Fruit fly (Drosophila melanogaster) whole organism, adult: Measurements from ENCODE around the gene ND-15.
A peak's percentile ranks its signal among the peaks of the same experiment; 100 is the strongest.

Experiments used
- CG11617 ChIP-seq: fragments of 200-800 bp; sonication (Bioruptor generic); optimal IDR thresholded peaks from 2 replicates; lab custom pipeline; 2017; ENCODE audit warnings: mild to moderate bottlenecking, missing biosample characterization, missing genetic modification reagents, missing genetic modification characterization
- CG12768 ChIP-seq: fragments of 200-800 bp; sonication (Bioruptor generic); optimal IDR thresholded peaks from 2 replicates; lab custom pipeline; 2017; ENCODE audit warnings: missing biosample characterization, missing genetic modification characterization, mild to moderate bottlenecking, moderate library complexity, missing genetic modification reagents
- CG14711 ChIP-seq: fragments of 200-800 bp; sonication (Bioruptor generic); optimal IDR thresholded peaks from 2 replicates; lab custom pipeline; 2018; ENCODE audit warnings: missing biosample characterization, mild to moderate bottlenecking, missing genetic modification characterization, moderate library complexity
- CG1620 ChIP-seq: fragments of 200-800 bp; sonication (Bioruptor generic); optimal IDR thresholded peaks from 2 replicates; lab custom pipeline; 2016; ENCODE audit warnings: missing biosample characterization, missing genetic modification characterization
- CG33017 ChIP-seq: fragments of 200-800 bp; sonication (Bioruptor generic); optimal IDR thresholded peaks from 2 replicates; lab custom pipeline; 2018; ENCODE audit warnings: missing biosample characterization, mild to moderate bottlenecking, missing genetic modification characterization, moderate library complexity
- CG5204 ChIP-seq: fragments of 200-800 bp; sonication (Bioruptor generic); optimal IDR thresholded peaks from 2 replicates; lab custom pipeline; 2016; ENCODE audit warnings: missing biosample characterization, missing genetic modification characterization
- CG7045 ChIP-seq: fragments of 200-800 bp; sonication (Bioruptor generic); optimal IDR thresholded peaks from 2 replicates; lab custom pipeline; 2017; ENCODE audit warnings: missing biosample characterization, mild to moderate bottlenecking, missing genetic modification characterization
- CG7101 ChIP-seq: fragments of 200-800 bp; sonication (Bioruptor generic); optimal IDR thresholded peaks from 2 replicates; lab custom pipeline; 2018; ENCODE audit warnings: missing biosample characterization, mild to moderate bottlenecking, missing genetic modification characterization, moderate library complexity
- Clk ChIP-seq: fragments of 200-800 bp; sonication (Bioruptor generic); optimal IDR thresholded peaks from 2 replicates; lab custom pipeline; 2017; ENCODE audit warnings: missing biosample characterization, missing genetic modification characterization
- Crg-1 ChIP-seq: fragments of 200-800 bp; sonication (Bioruptor generic); optimal IDR thresholded peaks from 2 replicates; lab custom pipeline; 2016; ENCODE audit warnings: missing biosample characterization, missing genetic modification characterization
- Hr96 ChIP-seq: fragments of 200-800 bp; sonication (Bioruptor generic); optimal IDR thresholded peaks from 2 replicates; lab custom pipeline; 2016; ENCODE audit warnings: missing biosample characterization, missing genetic modification characterization
- Mnt ChIP-seq: fragments of 200-800 bp; sonication (Bioruptor generic); optimal IDR thresholded peaks from 2 replicates; lab custom pipeline; 2016; ENCODE audit warnings: missing biosample characterization, mild to moderate bottlenecking, missing genetic modification characterization
- bab1 ChIP-seq: fragments of 200-800 bp; sonication (Bioruptor generic); optimal IDR thresholded peaks from 3 replicates; lab custom pipeline; 2019; ENCODE audit warnings: missing biosample characterization, mild to moderate bottlenecking, missing genetic modification characterization, moderate library complexity
- cic ChIP-seq: fragments of 200-800 bp; sonication (Bioruptor generic); optimal IDR thresholded peaks from 2 replicates; lab custom pipeline; 2017; ENCODE audit warnings: missing biosample characterization, mild to moderate bottlenecking, missing genetic modification characterization, moderate library complexity
- cnc ChIP-seq, 2 experiments: fragments of >200 bp; optimal IDR thresholded peaks; 2 replicates each; lab custom pipeline; 2017
- kay ChIP-seq: fragments of 200-800 bp; sonication (Bioruptor generic); peaks from one replicate; lab custom pipeline; 2016; ENCODE audit warnings: missing biosample characterization, missing genetic modification characterization, borderline replicate concordance
- ovo ChIP-seq: fragments of 200-800 bp; sonication (Bioruptor generic); optimal IDR thresholded peaks from 2 replicates; lab custom pipeline; 2016; ENCODE audit warnings: missing biosample characterization, missing genetic modification characterization
- pad ChIP-seq: fragments of 200-800 bp; sonication (Bioruptor generic); optimal IDR thresholded peaks from 3 replicates; lab custom pipeline; 2017; ENCODE audit warnings: missing biosample characterization, missing genetic modification characterization, mild to moderate bottlenecking, moderate library complexity, missing genetic modification reagents
- tj ChIP-seq: fragments of 200-800 bp; sonication (Bioruptor generic); optimal IDR thresholded peaks from 3 replicates; lab custom pipeline; 2017; ENCODE audit warnings: missing biosample characterization, mild to moderate bottlenecking, missing genetic modification characterization, moderate library complexity
- toe ChIP-seq: fragments of 200-800 bp; sonication (Bioruptor generic); optimal IDR thresholded peaks from 2 replicates; lab custom pipeline; 2016; ENCODE audit warnings: missing biosample characterization, missing genetic modification characterization

The ND-15 gene

dm6 chr2L:146503-146902, 32.0 kb downstream of the ND-15 start:
- TF ChIP-seq ovo, result no peak
- no peak for TF ChIP-seq CG11617 (GFP tag; lab: Kevin White, UChicago)
- TF ChIP-seq Crg-1, result no peak
- no peak for TF ChIP-seq bab1 (GFP tag; lab: Kevin White, UChicago)
- TF ChIP-seq toe (GFP tag; lab: Kevin White, UChicago), result no peak
- no peak for TF ChIP-seq Mnt
- no peak for TF ChIP-seq CG12768 (GFP tag; lab: Kevin White, UChicago)
- TF ChIP-seq CG7101 (tag; lab: Kevin White, UChicago), result no peak

- TF ChIP-seq Mnt, result no peak
- TF ChIP-seq cic (GFP tag; lab: Kevin White, UChicago), result no peak
Observed at dm6 chr2L:153142-153541, 38.6 kb downstream of the ND-15 start, which contains the start of gene CG42399. Gene CG42399, minus strand, starts transcription at chr2L:153300.

dm6 chr2L:155215-155712, 40.7 kb downstream of the ND-15 start, which contains the start of gene Pus10:
Gene Pus10, minus strand, starts transcription at chr2L:155305.
- peak; percentile 28 for TF ChIP-seq pad (GFP tag; lab: Kevin White, UChicago)
- peak; percentile 24 for TF ChIP-seq bab1 (GFP tag; lab: Kevin White, UChicago)
- TF ChIP-seq tj (GFP tag; lab: Kevin White, UChicago), result peak; percentile 0
- no peak for TF ChIP-seq Clk (GFP tag; lab: Kevin White, UChicago)
- TF ChIP-seq Crg-1, result peak; percentile 30
- no peak for TF ChIP-seq toe (GFP tag; lab: Kevin White, UChicago)
- no peak for TF ChIP-seq Hr96 (GFP tag; lab: Kevin White, UChicago)
- TF ChIP-seq cic (GFP tag; lab: Kevin White, UChicago), result peak; percentile 49
- peak; percentile 17 for TF ChIP-seq CG33017
- TF ChIP-seq CG1620 (GFP tag; lab: Kevin White, UChicago), result no peak
- peak; percentile 93 for TF ChIP-seq Mnt
- TF ChIP-seq CG11617 (GFP tag; lab: Kevin White, UChicago), result peak; percentile 60
- TF ChIP-seq CG5204, result no peak
- peak; percentile 42 for TF ChIP-seq CG7045 (GFP tag; lab: Kevin White, UChicago)
- peak; percentile 54 for TF ChIP-seq CG12768 (GFP tag; lab: Kevin White, UChicago)
- TF ChIP-seq CG7101 (tag; lab: Kevin White, UChicago), result peak; percentile 49

DNA sequence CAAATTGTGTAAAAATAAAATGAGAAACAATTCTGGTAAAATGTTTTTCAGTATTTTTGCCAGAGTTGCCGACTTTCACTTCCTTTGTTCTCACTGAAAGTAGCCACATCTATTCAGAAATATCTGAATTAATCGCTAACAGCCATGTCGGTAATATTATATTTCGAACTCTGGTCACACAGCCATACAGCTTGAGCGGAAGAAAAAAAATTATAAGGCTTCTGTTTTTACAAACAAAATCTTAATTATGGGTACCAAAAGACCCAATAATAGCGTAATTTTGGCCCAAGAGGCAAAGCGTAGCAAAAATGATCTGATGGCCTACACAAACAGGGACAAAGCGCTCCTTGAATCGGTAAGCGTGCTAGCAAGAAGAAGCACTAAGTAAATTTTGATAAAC, 41.5 kb downstream of the ND-15 start, which contains the start of gene CG3436:
Gene CG3436 (plus strand): TSS at position 36 of the 400 bp plus-strand sequence.
- TF ChIP-seq CG33017 (no peak), ovo (no peak), CG7101 (tag; lab: Kevin White, UChicago) (peak; percentile 11), Hr96 (GFP tag; lab: Kevin White, UChicago) (no peak), CG14711 (tag; lab: Kevin White, UChicago) (peak; percentile 95), pad (GFP tag; lab: Kevin White, UChicago) (peak; percentile 19), Mnt (peak; percentile 26), CG7045 (GFP tag; lab: Kevin White, UChicago) (no peak), CG11617 (GFP tag; lab: Kevin White, UChicago) (no peak), kay (GFP tag; lab: Kevin White, UChicago) (no peak), bab1 (GFP tag; lab: Kevin White, UChicago) (peak; percentile 43), CG5204 (no peak), CG12768 (GFP tag; lab: Kevin White, UChicago) (no peak), toe (GFP tag; lab: Kevin White, UChicago) (no peak), cic (GFP tag; lab: Kevin White, UChicago) (peak; percentile 10), cnc (optimal IDR thresholded peaks at IDR 0.05; lab: Kevin White, UChicago) (no peak), Crg-1 (peak; percentile 43), Clk (GFP tag; lab: Kevin White, UChicago) (no peak), CG1620 (GFP tag; lab: Kevin White, UChicago) (peak; percentile 13), tj (GFP tag; lab: Kevin White, UChicago) (peak; percentile 15)

- TF ChIP-seq CG7101 (tag; lab: Kevin White, UChicago), result peak; percentile 66
- TF ChIP-seq cnc (optimal IDR thresholded peaks at IDR 0.05; lab: Kevin White, UChicago), result no peak
- peak; percentile 92 for TF ChIP-seq cic (GFP tag; lab: Kevin White, UChicago)
- TF ChIP-seq CG12768 (GFP tag; lab: Kevin White, UChicago), result peak; percentile 84
- no peak for TF ChIP-seq toe (GFP tag; lab: Kevin White, UChicago)
- peak; percentile 45 for TF ChIP-seq ovo
- TF ChIP-seq CG33017, result peak; percentile 73
- peak; percentile 31 for TF ChIP-seq Crg-1
- no peak for TF ChIP-seq CG5204
- TF ChIP-seq CG7045 (GFP tag; lab: Kevin White, UChicago), result peak; percentile 57
- peak; percentile 94 for TF ChIP-seq tj (GFP tag; lab: Kevin White, UChicago)
- TF ChIP-seq bab1 (GFP tag; lab: Kevin White, UChicago), result peak; percentile 79
- TF ChIP-seq pad (GFP tag; lab: Kevin White, UChicago), result peak; percentile 58
- peak; percentile 50 for TF ChIP-seq Hr96 (GFP tag; lab: Kevin White, UChicago)
- TF ChIP-seq Clk (GFP tag; lab: Kevin White, UChicago), result peak; percentile 78
- TF ChIP-seq CG14711 (tag; lab: Kevin White, UChicago), result peak; percentile 70
- no peak for TF ChIP-seq kay (GFP tag; lab: Kevin White, UChicago)
- TF ChIP-seq Mnt, result peak; percentile 84
- peak; percentile 28 for TF ChIP-seq CG1620 (GFP tag; lab: Kevin White, UChicago)
- peak; percentile 74 for TF ChIP-seq CG11617 (GFP tag; lab: Kevin White, UChicago)
Observed at dm6 chr2L:158649-159257, 44.2 kb downstream of the ND-15 start, which contains the start of the genes CG33635 and spen. Gene CG33635, minus strand, starts transcription at chr2L:158664. Gene spen, plus strand, starts transcription at chr2L:159032.
